Worm (Caenorhabditis elegans) whole organism, midembryonic: ENCODE data around the gene sre-19.

ENCODE experiments used
- T22C8.4 ChIP-seq: fragments of 200-800 bp; sonication (Bioruptor generic); IDR thresholded peaks from 2 replicates; pipeline ENCODE4 v1.3.6; 2022; ENCODE audit warnings: missing genetic modification characterization, missing compliant biosample characterization
- cog-1 ChIP-seq: sonication (generic microtip); optimal IDR thresholded peaks from 2 replicates; lab custom pipeline; 2016; ENCODE audit warnings: missing genetic modification characterization, missing compliant biosample characterization
- flt-1 ChIP-seq: fragments of 200-800 bp; sonication (Bioruptor generic); IDR thresholded peaks from 2 replicates; pipeline ENCODE4 v1.3.6; 2022; ENCODE audit warnings: missing genetic modification characterization, missing compliant biosample characterization
- klf-2 ChIP-seq: fragments of 200-800 bp; sonication (Bioruptor generic); conservative IDR thresholded peaks from 2 replicates; pipeline ENCODE4 v1.3.6; 2022; ENCODE audit warnings: missing genetic modification reagents, missing genetic modification characterization, missing compliant biosample characterization
- med-1 ChIP-seq: sonication (generic microtip); optimal IDR thresholded peaks from 2 replicates; lab custom pipeline; 2017; ENCODE audit warnings: missing genetic modification characterization, mild to moderate bottlenecking, missing compliant biosample characterization, antibody characterized with exemption, missing genetic modification reagents; ENCODE audit not compliant: insufficient read depth
- ref-1 ChIP-seq: fragments of 200-800 bp; sonication (Bioruptor generic); conservative IDR thresholded peaks from 2 replicates; pipeline ENCODE4 v1.3.6; 2022; ENCODE audit warnings: missing genetic modification reagents, missing genetic modification characterization, missing compliant biosample characterization
- tab-1 ChIP-seq: fragments of 200-800 bp; sonication (Bioruptor generic); IDR thresholded peaks from 2 replicates; pipeline ENCODE4 v1.3.6; 2022; ENCODE audit warnings: missing genetic modification characterization, missing compliant biosample characterization
- ztf-23 ChIP-seq: fragments of 200-800 bp; sonication (Bioruptor generic); IDR thresholded peaks from 2 replicates; pipeline ENCODE4 v1.3.6; 2022; ENCODE audit warnings: missing genetic modification reagents, missing genetic modification characterization, missing compliant biosample characterization
- ztf-29 ChIP-seq: fragments of 200-800 bp; sonication (Bioruptor generic); IDR thresholded peaks from 2 replicates; pipeline ENCODE4 v1.3.6; 2022; ENCODE audit warnings: missing genetic modification reagents, missing genetic modification characterization, missing compliant biosample characterization

sre-19 gene

ce11 chrIV:12203968-12204367 lies 34.8 kb downstream of the sre-19 start:
- TF ChIP-seq tab-1 (GFP tag; lab: Robert Waterston, UW) (no peak), T22C8.4 (GFP tag; lab: Robert Waterston, UW) (no peak), ztf-29 (GFP tag; lab: Robert Waterston, UW) (no peak), ref-1 (GFP tag; lab: Robert Waterston, UW) (no peak), cog-1 (tag; lab: Kevin White, UChicago) (no peak), med-1 (GFP tag; lab: Kevin White, UChicago) (no peak), flt-1 (no peak), ztf-23 (GFP tag; lab: Robert Waterston, UW) (no peak), klf-2 (GFP tag; lab: Robert Waterston, UW) (no peak)

ce11 chrIV:12202949-12203348 lies 35.8 kb downstream of the sre-19 start, which contains the start of gene F35G2.1:
Gene F35G2.1 (plus strand): TSS chrIV:12203249.
- TF ChIP-seq ref-1 (GFP tag; lab: Robert Waterston, UW), result no peak
- no peak for TF ChIP-seq tab-1 (GFP tag; lab: Robert Waterston, UW)
- TF ChIP-seq flt-1, result no peak
- no peak for TF ChIP-seq ztf-29 (GFP tag; lab: Robert Waterston, UW)
- TF ChIP-seq med-1 (GFP tag; lab: Kevin White, UChicago), result no peak
- no peak for TF ChIP-seq ztf-23 (GFP tag; lab: Robert Waterston, UW)
- TF ChIP-seq cog-1 (tag; lab: Kevin White, UChicago), result no peak
- no peak for TF ChIP-seq T22C8.4 (GFP tag; lab: Robert Waterston, UW)
- TF ChIP-seq klf-2 (GFP tag; lab: Robert Waterston, UW), result no peak

ce11 chrIV:12202000-12202399 lies 36.8 kb downstream of the sre-19 start:
- TF ChIP-seq ref-1 (GFP tag; lab: Robert Waterston, UW) (no peak), klf-2 (GFP tag; lab: Robert Waterston, UW) (no peak), med-1 (GFP tag; lab: Kevin White, UChicago) (no peak), ztf-29 (GFP tag; lab: Robert Waterston, UW) (no peak), ztf-23 (GFP tag; lab: Robert Waterston, UW) (no peak), tab-1 (GFP tag; lab: Robert Waterston, UW) (no peak), flt-1 (no peak), cog-1 (tag; lab: Kevin White, UChicago) (no peak), T22C8.4 (GFP tag; lab: Robert Waterston, UW) (no peak)

- TF ChIP-seq ztf-23 (GFP tag; lab: Robert Waterston, UW) (no peak), ref-1 (GFP tag; lab: Robert Waterston, UW) (no peak), tab-1 (GFP tag; lab: Robert Waterston, UW) (no peak), med-1 (GFP tag; lab: Kevin White, UChicago) (no peak), klf-2 (GFP tag; lab: Robert Waterston, UW) (no peak), ztf-29 (GFP tag; lab: Robert Waterston, UW) (no peak)
Measured at ce11 chrIV:12200812-12201211, 37.9 kb downstream of the sre-19 start.

ce11 chrIV:12199538-12200158 lies 39.1 kb downstream of the sre-19 start:
- TF ChIP-seq T22C8.4 (GFP tag; lab: Robert Waterston, UW), result no peak
- TF ChIP-seq ztf-29 (GFP tag; lab: Robert Waterston, UW), result no peak
- no peak for TF ChIP-seq tab-1 (GFP tag; lab: Robert Waterston, UW)
- no peak for TF ChIP-seq flt-1
- TF ChIP-seq ref-1 (GFP tag; lab: Robert Waterston, UW), result no peak
- no peak for TF ChIP-seq klf-2 (GFP tag; lab: Robert Waterston, UW)
- no peak for TF ChIP-seq med-1 (GFP tag; lab: Kevin White, UChicago)
- TF ChIP-seq cog-1 (tag; lab: Kevin White, UChicago), result no peak
- TF ChIP-seq ztf-23 (GFP tag; lab: Robert Waterston, UW), result no peak

ce11 chrIV:12198816-12199215 lies 39.9 kb downstream of the sre-19 start:
- TF ChIP-seq flt-1 (no peak), klf-2 (GFP tag; lab: Robert Waterston, UW) (no peak), tab-1 (GFP tag; lab: Robert Waterston, UW) (no peak), T22C8.4 (GFP tag; lab: Robert Waterston, UW) (no peak), cog-1 (tag; lab: Kevin White, UChicago) (no peak), ref-1 (GFP tag; lab: Robert Waterston, UW) (no peak), med-1 (GFP tag; lab: Kevin White, UChicago) (no peak), ztf-23 (GFP tag; lab: Robert Waterston, UW) (no peak)

ce11 chrIV:12197679-12198078 lies 41.1 kb downstream of the sre-19 start:
- no peak for TF ChIP-seq ref-1 (GFP tag; lab: Robert Waterston, UW)
- no peak for TF ChIP-seq klf-2 (GFP tag; lab: Robert Waterston, UW)
- no peak for TF ChIP-seq flt-1
- TF ChIP-seq ztf-29 (GFP tag; lab: Robert Waterston, UW), result no peak
- TF ChIP-seq med-1 (GFP tag; lab: Kevin White, UChicago), result no peak
- TF ChIP-seq cog-1 (tag; lab: Kevin White, UChicago), result no peak
- no peak for TF ChIP-seq tab-1 (GFP tag; lab: Robert Waterston, UW)
- no peak for TF ChIP-seq T22C8.4 (GFP tag; lab: Robert Waterston, UW)
- TF ChIP-seq ztf-23 (GFP tag; lab: Robert Waterston, UW), result no peak

- TF ChIP-seq klf-2 (GFP tag; lab: Robert Waterston, UW) (no peak), tab-1 (GFP tag; lab: Robert Waterston, UW) (no peak), ztf-23 (GFP tag; lab: Robert Waterston, UW) (no peak), flt-1 (no peak), ztf-29 (GFP tag; lab: Robert Waterston, UW) (no peak), med-1 (GFP tag; lab: Kevin White, UChicago) (no peak), T22C8.4 (GFP tag; lab: Robert Waterston, UW) (no peak), cog-1 (tag; lab: Kevin White, UChicago) (no peak), ref-1 (GFP tag; lab: Robert Waterston, UW) (no peak)
Measured at ce11 chrIV:12196608-12197007, 42.1 kb downstream of the sre-19 start.

- TF ChIP-seq ztf-23 (GFP tag; lab: Robert Waterston, UW), result no peak
Measured at ce11 chrIV:12194668-12195067, 44.1 kb downstream of the sre-19 start.
